Worm (Caenorhabditis elegans) whole organism, L3 larva: ENCODE data around the gene D2096.10.

Experiments used
- ceh-82 ChIP-seq: fragments of 150-350 bp; optimal IDR thresholded peaks from 2 replicates; lab custom pipeline; 2014; ENCODE audit warnings: missing biosample characterization, missing genetic modification characterization
- ceh-9 ChIP-seq: sonication (generic microtip); optimal IDR thresholded peaks from 2 replicates; lab custom pipeline; 2018; ENCODE audit warnings: missing biosample characterization, missing genetic modification characterization
- fos-1 ChIP-seq: fragments of 150-350 bp; optimal IDR thresholded peaks from 2 replicates; lab custom pipeline; 2014; ENCODE audit warnings: missing biosample characterization, missing genetic modification characterization
- mdl-1 ChIP-seq: fragments of 150-350 bp; optimal IDR thresholded peaks from 2 replicates; lab custom pipeline; 2014; ENCODE audit warnings: missing biosample characterization, missing genetic modification characterization
- mml-1 ChIP-seq: fragments of 150-350 bp; sonication (generic microtip); optimal IDR thresholded peaks from 3 replicates; lab custom pipeline; 2014; ENCODE audit warnings: missing biosample characterization, missing genetic modification characterization
- nhr-11 ChIP-seq: fragments of 150-350 bp; optimal IDR thresholded peaks from 2 replicates; lab custom pipeline; 2014; ENCODE audit warnings: missing biosample characterization, missing genetic modification characterization
- nhr-237 ChIP-seq: fragments of 150-350 bp; optimal IDR thresholded peaks from 2 replicates; lab custom pipeline; 2014; ENCODE audit warnings: missing biosample characterization, missing genetic modification characterization
- nhr-25 ChIP-seq: sonication (generic microtip); optimal IDR thresholded peaks from 2 replicates; lab custom pipeline; 2017; ENCODE audit warnings: missing biosample characterization, missing genetic modification characterization
- nhr-43 ChIP-seq: sonication (generic microtip); optimal IDR thresholded peaks from 2 replicates; lab custom pipeline; 2016; ENCODE audit warnings: mild to moderate bottlenecking, missing genetic modification characterization, missing compliant biosample characterization; ENCODE audit not compliant: poor library complexity, severe bottlenecking
- nhr-76 ChIP-seq: fragments of 150-350 bp; sonication (generic microtip); optimal IDR thresholded peaks from 5 replicates; lab custom pipeline; 2014; ENCODE audit warnings: missing biosample characterization, missing genetic modification characterization
- pha-4 ChIP-seq: fragments of 150-350 bp; optimal IDR thresholded peaks from 2 replicates; lab custom pipeline; 2014; ENCODE audit warnings: missing biosample characterization, missing genetic modification reagents, missing genetic modification characterization
- skn-1 ChIP-seq: fragments of 150-350 bp; optimal IDR thresholded peaks from 2 replicates; lab custom pipeline; 2014; ENCODE audit warnings: missing biosample characterization, missing genetic modification characterization
- zag-1 ChIP-seq: fragments of 150-350 bp; optimal IDR thresholded peaks from 2 replicates; lab custom pipeline; 2014; ENCODE audit warnings: missing biosample characterization, missing genetic modification characterization

- TF ChIP-seq mml-1 (no peak), ceh-9 (tag; lab: Kevin White, UChicago) (no peak), nhr-43 (tag; lab: Kevin White, UChicago) (no peak), nhr-76 (no peak), ceh-82 (no peak), nhr-11 (no peak), mdl-1 (tag; lab: Kevin White, UChicago) (no peak), nhr-237 (no peak), fos-1 (no peak), skn-1 (tag; lab: Kevin White, UChicago) (no peak), zag-1 (tag; lab: Kevin White, UChicago) (no peak), nhr-25 (tag; lab: Kevin White, UChicago) (no peak), pha-4 (tag; lab: Kevin White, UChicago) (no peak)
Observed at ce11 chrIV:8397814-8398213, 8.8 kb upstream of the D2096.10 start.
